Fruit fly (Drosophila melanogaster) whole organism, embryonic: Measurements from ENCODE around the gene CG31872.
A peak's percentile ranks its signal among the peaks of the same experiment; 100 is the strongest.

Source experiments
- Asciz ChIP-seq: fragments of 200-800 bp; sonication (Bioruptor generic); optimal IDR thresholded peaks from 2 replicates; lab custom pipeline; 2017; ENCODE audit warnings: missing biosample characterization, mild to moderate bottlenecking, missing genetic modification characterization, missing genetic modification reagents
- CG11456 ChIP-seq: fragments of 200-800 bp; sonication (Bioruptor generic); IDR thresholded peaks from 3 replicates; pipeline ENCODE4 v1.3.6; 2022; ENCODE audit warnings: missing biosample characterization, missing genetic modification characterization
- CG11504 ChIP-seq: fragments of 200-800 bp; sonication (Bioruptor generic); optimal IDR thresholded peaks from 3 replicates; lab custom pipeline; 2019; ENCODE audit warnings: missing biosample characterization, mild to moderate bottlenecking, missing genetic modification characterization, moderate library complexity
- CG12104 ChIP-seq: fragments of 200-800 bp; sonication (Bioruptor generic); optimal IDR thresholded peaks from 3 replicates; lab custom pipeline; 2016; ENCODE audit warnings: missing biosample characterization, missing genetic modification characterization
- CG12155 ChIP-seq: fragments of 200-800 bp; sonication (Bioruptor generic); optimal IDR thresholded peaks from 3 replicates; lab custom pipeline; 2016; ENCODE audit warnings: missing biosample characterization, missing genetic modification characterization
- CG12659 ChIP-seq: fragments of 200-800 bp; sonication (Bioruptor generic); optimal IDR thresholded peaks from 3 replicates; lab custom pipeline; 2017; ENCODE audit warnings: mild to moderate bottlenecking, missing biosample characterization, missing genetic modification reagents, missing genetic modification characterization
- CG14710 ChIP-seq: fragments of 200-800 bp; sonication (Bioruptor generic); optimal IDR thresholded peaks from 3 replicates; lab custom pipeline; 2019; ENCODE audit warnings: missing biosample characterization, mild to moderate bottlenecking, missing genetic modification characterization, moderate library complexity
- CG15269 ChIP-seq: fragments of 200-800 bp; sonication (Bioruptor generic); optimal IDR thresholded peaks from 2 replicates; lab custom pipeline; 2018; ENCODE audit warnings: missing biosample characterization, mild to moderate bottlenecking, missing genetic modification characterization, moderate library complexity
- CG17359 ChIP-seq: fragments of 200-800 bp; sonication (Bioruptor generic); optimal IDR thresholded peaks from 3 replicates; lab custom pipeline; 2018; ENCODE audit warnings: missing biosample characterization, mild to moderate bottlenecking, missing genetic modification characterization, moderate library complexity
- CG17612 ChIP-seq: fragments of 200-800 bp; sonication (Bioruptor generic); IDR thresholded peaks from 2 replicates; pipeline ENCODE4 v1.3.6; 2022; ENCODE audit warnings: missing biosample characterization, missing genetic modification characterization
- CG2875 ChIP-seq: fragments of 200-800 bp; sonication (Bioruptor generic); optimal IDR thresholded peaks from 2 replicates; lab custom pipeline; 2017; ENCODE audit warnings: missing biosample characterization, mild to moderate bottlenecking, missing genetic modification characterization, missing genetic modification reagents
- CG3847 ChIP-seq: fragments of 200-800 bp; sonication (Bioruptor generic); IDR thresholded peaks from 2 replicates; pipeline ENCODE4 v1.3.6; 2022; ENCODE audit warnings: missing biosample characterization, missing genetic modification characterization
- CG5953 ChIP-seq: fragments of 200-800 bp; sonication (Bioruptor generic); IDR thresholded peaks from 2 replicates; pipeline ENCODE4 v1.3.6; 2022; ENCODE audit warnings: missing biosample characterization, missing genetic modification characterization
- CG7556 ChIP-seq: fragments of 200-800 bp; sonication (Bioruptor generic); optimal IDR thresholded peaks from 2 replicates; lab custom pipeline; 2017; ENCODE audit warnings: missing biosample characterization, mild to moderate bottlenecking, missing genetic modification characterization
- CG7839 ChIP-seq: fragments of 200-800 bp; sonication (Bioruptor generic); optimal IDR thresholded peaks from 3 replicates; lab custom pipeline; 2018; ENCODE audit warnings: missing biosample characterization, mild to moderate bottlenecking, missing genetic modification characterization, moderate library complexity
- CG8290 ChIP-seq, 3 experiments: fragments of 200-800 bp; sonication (Bioruptor generic); optimal IDR thresholded peaks; 2 replicates each; lab custom pipeline; 2016 to 2019; ENCODE audit warnings: missing biosample characterization in 3 of 3, missing genetic modification characterization in 3 of 3, mild to moderate bottlenecking in 2 of 3, moderate library complexity in 1 of 3
- CG9437 ChIP-seq: fragments of 200-800 bp; sonication (Bioruptor generic); optimal IDR thresholded peaks from 2 replicates; lab custom pipeline; 2018; ENCODE audit warnings: missing biosample characterization, mild to moderate bottlenecking, missing genetic modification characterization
- CG9932 ChIP-seq: fragments of 200-800 bp; sonication (Bioruptor generic); IDR thresholded peaks from 2 replicates; pipeline ENCODE4 v1.3.6; 2022; ENCODE audit warnings: missing biosample characterization, missing genetic modification characterization
- Dref ChIP-seq: fragments of 200-800 bp; sonication (Bioruptor generic); IDR thresholded peaks from 2 replicates; pipeline ENCODE4 v1.3.6; 2022; ENCODE audit warnings: missing biosample characterization, missing genetic modification characterization
- E2f2 ChIP-seq: fragments of 200-800 bp; sonication (Bioruptor generic); IDR thresholded peaks from 2 replicates; pipeline ENCODE4 v1.3.6; 2022; ENCODE audit warnings: missing biosample characterization, missing genetic modification characterization
- Gsc ChIP-seq: fragments of 200-800 bp; sonication (Bioruptor generic); IDR thresholded peaks from 2 replicates; pipeline ENCODE4 v1.3.6; 2022; ENCODE audit warnings: missing biosample characterization, missing genetic modification characterization
- MTF-1 ChIP-seq: fragments of 200-800 bp; sonication (Bioruptor generic); optimal IDR thresholded peaks from 2 replicates; lab custom pipeline; 2018; ENCODE audit warnings: missing biosample characterization, mild to moderate bottlenecking, missing genetic modification characterization, borderline replicate concordance
- Max ChIP-seq: fragments of 200-800 bp; sonication (Bioruptor generic); optimal IDR thresholded peaks from 2 replicates; lab custom pipeline; 2016; ENCODE audit warnings: missing biosample characterization, mild to moderate bottlenecking, missing genetic modification characterization
- Med ChIP-seq: fragments of 200-800 bp; sonication (Bioruptor generic); peaks from one replicate; lab custom pipeline; 2016; ENCODE audit warnings: missing biosample characterization, missing genetic modification characterization, mild to moderate bottlenecking, inconsistent platforms, moderate library complexity
- Meics ChIP-seq: fragments of 200-800 bp; sonication (Bioruptor generic); optimal IDR thresholded peaks from 2 replicates; lab custom pipeline; 2017; ENCODE audit warnings: missing biosample characterization, mild to moderate bottlenecking, missing genetic modification characterization
- NFAT ChIP-seq: fragments of 200-800 bp; sonication (Bioruptor generic); IDR thresholded peaks from 2 replicates; pipeline ENCODE4 v1.3.6; 2022; ENCODE audit warnings: missing biosample characterization, missing genetic modification characterization
- Oli ChIP-seq: fragments of 200-800 bp; sonication (Bioruptor generic); optimal IDR thresholded peaks from 2 replicates; lab custom pipeline; 2018; ENCODE audit warnings: missing biosample characterization, mild to moderate bottlenecking, missing genetic modification characterization, moderate library complexity
- Rx ChIP-seq: fragments of 200-800 bp; sonication (Bioruptor generic); IDR thresholded peaks from 2 replicates; pipeline ENCODE4 v1.3.6; 2022; ENCODE audit warnings: missing biosample characterization, missing genetic modification characterization
- Ssrp ChIP-seq: fragments of 200-800 bp; sonication (Bioruptor generic); optimal IDR thresholded peaks from 2 replicates; lab custom pipeline; 2018; ENCODE audit warnings: missing biosample characterization, mild to moderate bottlenecking, missing genetic modification characterization, moderate library complexity
- Tbp ChIP-seq: fragments of >200 bp; optimal IDR thresholded peaks from 2 replicates; lab custom pipeline; 2018; ENCODE audit warnings: missing biosample characterization, missing genetic modification characterization
- abd-A ChIP-seq: fragments of 200-800 bp; sonication (Bioruptor generic); optimal IDR thresholded peaks from 3 replicates; lab custom pipeline; 2019; ENCODE audit warnings: missing biosample characterization, mild to moderate bottlenecking, missing genetic modification characterization, moderate library complexity
- aop ChIP-seq: fragments of 200-800 bp; sonication (Bioruptor generic); IDR thresholded peaks from 2 replicates; pipeline ENCODE4 v1.3.6; 2022; ENCODE audit warnings: missing biosample characterization, missing genetic modification characterization
- cas ChIP-seq: fragments of 200-800 bp; sonication (Bioruptor generic); IDR thresholded peaks from 2 replicates; pipeline ENCODE4 v1.3.6; 2022; ENCODE audit warnings: missing biosample characterization, missing genetic modification characterization
- cato ChIP-seq: fragments of 200-800 bp; sonication (Bioruptor generic); optimal IDR thresholded peaks from 2 replicates; lab custom pipeline; 2016; ENCODE audit warnings: missing biosample characterization, missing genetic modification characterization, borderline replicate concordance
- chinmo ChIP-seq: fragments of 200-800 bp; sonication (Bioruptor generic); IDR thresholded peaks from 4 replicates; pipeline ENCODE4 v1.3.6; 2022; ENCODE audit warnings: missing biosample characterization, missing genetic modification characterization; ENCODE audit not compliant: partially characterized antibody
- eyg ChIP-seq: fragments of 200-800 bp; sonication (Bioruptor generic); optimal IDR thresholded peaks from 3 replicates; lab custom pipeline; 2016; ENCODE audit warnings: missing biosample characterization, missing genetic modification characterization
- ham ChIP-seq: fragments of 200-800 bp; sonication (Bioruptor generic); IDR thresholded peaks from 2 replicates; pipeline ENCODE4 v1.3.6; 2022; ENCODE audit warnings: missing biosample characterization, missing genetic modification characterization
- lab ChIP-seq: fragments of 200-800 bp; sonication (Bioruptor generic); optimal IDR thresholded peaks from 3 replicates; lab custom pipeline; 2017; ENCODE audit warnings: missing biosample characterization, missing genetic modification characterization, mild to moderate bottlenecking, moderate library complexity, missing genetic modification reagents
- nmo ChIP-seq: fragments of 200-800 bp; sonication (Bioruptor generic); optimal IDR thresholded peaks from 2 replicates; lab custom pipeline; 2018; ENCODE audit warnings: missing biosample characterization, mild to moderate bottlenecking, missing genetic modification characterization, moderate library complexity
- prd ChIP-seq, 3 experiments: fragments of >200 bp in 2 of 3; fragments of 200-800 bp in 1 of 3; sonication (Bioruptor generic) in 1 of 3; optimal IDR thresholded peaks in 2 of 3; IDR thresholded peaks in 1 of 3; 2 replicates in 2 of 3; 3 replicates in 1 of 3; pipeline versions ENCODE4 v1.3.6 to Lab custom; 2017 to 2022; ENCODE audit warnings: missing biosample characterization in 1 of 3, missing genetic modification characterization in 1 of 3
- run ChIP-seq: fragments of 200-800 bp; sonication (Bioruptor generic); optimal IDR thresholded peaks from 3 replicates; lab custom pipeline; 2018; ENCODE audit warnings: missing biosample characterization, mild to moderate bottlenecking, missing genetic modification characterization
- sisA ChIP-seq: fragments of 200-800 bp; sonication (Bioruptor generic); IDR thresholded peaks from 2 replicates; pipeline ENCODE4 v1.3.6; 2022; ENCODE audit warnings: missing biosample characterization, missing genetic modification characterization
- sr ChIP-seq: fragments of 200-800 bp; sonication (Bioruptor generic); IDR thresholded peaks from 3 replicates; pipeline ENCODE4 v1.3.6; 2022; ENCODE audit warnings: missing biosample characterization, missing genetic modification characterization
- vvl ChIP-seq: fragments of 200-800 bp; sonication (Bioruptor generic); IDR thresholded peaks from 2 replicates; pipeline ENCODE4 v1.3.6; 2022; ENCODE audit warnings: missing biosample characterization, missing genetic modification characterization

The CG31872 gene

dm6 chr2L:10687794-10688185 lies 48.1 kb downstream of the CG31872 start:
- peak; percentile 56 for TF ChIP-seq abd-A (tag; lab: Kevin White, UChicago)
- no peak for TF ChIP-seq CG12659 (GFP tag; lab: Kevin White, UChicago)
- peak; percentile 61; the same call in 1 of the 2 replicates for TF ChIP-seq vvl (GFP tag; lab: Robert Waterston, UW)

- TF ChIP-seq Oli (tag; lab: Kevin White, UChicago) (no peak), CG2875 (no peak), CG3847 (GFP tag; lab: Robert Waterston, UW) (0 out of 2 replicates have a peak, but pooled peaks have one; percentile 11), sr (peak; percentile 73; the same call in 2 of the 3 replicates), Med (GFP tag; lab: Kevin White, UChicago) (peak; percentile 28), chinmo (GFP tag; lab: Robert Waterston, UW) (0 out of 4 replicates have a peak, but pooled peaks have one; percentile 18), aop (no peak), sisA (GFP tag; lab: Robert Waterston, UW) (0 out of 2 replicates have a peak, but pooled peaks have one; percentile 15), CG9932 (GFP tag; lab: Robert Waterston, UW) (peak; percentile 28; the same call in 1 of the 2 replicates), Dref (GFP tag; lab: Robert Waterston, UW) (no peak), CG17612 (0 out of 2 replicates have a peak, but pooled peaks have one; percentile 20), cas (GFP tag; lab: Robert Waterston, UW) (0 out of 2 replicates have a peak, but pooled peaks have one; percentile 27), prd (optimal IDR thresholded peaks at IDR 0.05; lab: Kevin White, UChicago) (no peak), prd (GFP tag; IDR thresholded peaks at IDR 0.05; lab: Robert Waterston, UW) (0 out of 3 replicates have a peak, but pooled peaks have one; percentile 5), NFAT (GFP tag; lab: Robert Waterston, UW) (0 out of 2 replicates have a peak, but pooled peaks have one; percentile 16), CG11456 (GFP tag; lab: Robert Waterston, UW) (peak; percentile 53; the same call in 1 of the 3 replicates)
These were observed 49.0 kb downstream of the CG31872 start for dm6 chr2L:10688764-10689163.

- TF ChIP-seq MTF-1 (no peak), lab (no peak), nmo (peak; percentile 37), Gsc (GFP tag; lab: Robert Waterston, UW) (no peak), E2f2 (GFP tag; lab: Robert Waterston, UW) (no peak), cato (GFP tag; lab: Kevin White, UChicago) (no peak), Meics (peak; percentile 23), CG17359 (peak; percentile 23), CG5953 (no peak), CG12155 (GFP tag; lab: Kevin White, UChicago) (no peak), Ssrp (peak; percentile 5), CG7839 (peak; percentile 28), eyg (GFP tag; lab: Kevin White, UChicago) (no peak), CG7556 (GFP tag; lab: Kevin White, UChicago) (peak; percentile 49), CG15269 (no peak), CG8290 (GFP tag; optimal IDR thresholded peaks at IDR 0.05; lab: Kevin White, UChicago) (no peak), CG8290 (tag; optimal IDR thresholded peaks at IDR 0.05; lab: Kevin White, UChicago) (no peak), Rx (no peak), CG11504 (tag; lab: Kevin White, UChicago) (peak; percentile 60), CG9932 (GFP tag; lab: Robert Waterston, UW) (no peak), CG9437 (GFP tag; lab: Kevin White, UChicago) (no peak), ham (GFP tag; lab: Robert Waterston, UW) (no peak), Asciz (GFP tag; lab: Kevin White, UChicago) (peak; percentile 6), Tbp (GFP tag; lab: Kevin White, UChicago) (no peak), CG14710 (tag; lab: Kevin White, UChicago) (peak; percentile 20), Max (GFP tag; lab: Kevin White, UChicago) (no peak), run (no peak), CG12104 (GFP tag; lab: Kevin White, UChicago) (no peak)
These were observed 49.7 kb downstream of the CG31872 start, which contains the start of gene CG7294 for dm6 chr2L:10689221-10690034. TSS of gene CG7294 (minus strand) at chr2L:10689271.
